Worm (Caenorhabditis elegans): ENCODE measurements around the gene ttr-46.

- TF ChIP-seq W03F9.2 (tag; optimal IDR thresholded peaks at IDR 0.05) (no peak), dao-5 (tag; optimal IDR thresholded peaks at IDR 0.05) (no peak), him-1 (tag; optimal IDR thresholded peaks at IDR 0.05) (no peak)
Measured at ce11 chrV:9913863-9914262, 37.2 kb upstream of the ttr-46 start, which contains the start of gene fipr-10.
